Worm (Caenorhabditis elegans) whole organism, L4/young adult: Measurements from ENCODE around the gene F55G11.7.

Experiments used
- W03F9.2 ChIP-seq: fragments of 150-350 bp; optimal IDR thresholded peaks from 2 replicates; lab custom pipeline; 2014; ENCODE audit warnings: missing biosample characterization, missing genetic modification characterization
- dao-5 ChIP-seq: sonication (generic microtip); optimal IDR thresholded peaks from 2 replicates; lab custom pipeline; 2016; ENCODE audit warnings: missing genotype, missing genetic modification characterization, moderate library complexity, missing compliant biosample characterization
- him-1 ChIP-seq: sonication (generic microtip); optimal IDR thresholded peaks from 2 replicates; lab custom pipeline; 2016; ENCODE audit warnings: missing genotype, missing genetic modification reagents, missing genetic modification characterization, missing compliant biosample characterization

DNA sequence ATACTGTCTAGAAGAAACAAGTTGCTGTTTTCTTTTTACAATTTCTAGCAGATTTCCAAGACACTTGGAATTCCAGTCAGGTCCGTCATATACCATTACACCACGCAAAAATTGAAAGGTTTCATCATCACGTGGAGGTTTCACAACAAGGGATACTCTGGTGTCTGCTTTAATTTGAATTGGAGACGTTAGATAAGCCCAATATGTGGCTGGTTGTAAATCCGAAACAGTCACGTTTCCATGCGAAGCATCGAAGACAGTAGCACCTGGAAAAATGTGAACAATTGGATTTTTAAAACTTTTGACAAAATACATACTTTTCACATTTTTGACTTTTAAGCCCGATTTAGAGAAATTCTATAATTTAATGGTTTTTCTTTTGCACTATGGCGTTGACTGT, 30.4 kb downstream of the F55G11.7 start:
- TF ChIP-seq him-1 (tag; lab: Kevin White, UChicago): no peak
- no peak for TF ChIP-seq dao-5 (tag; lab: Kevin White, UChicago)
- no peak for TF ChIP-seq W03F9.2 (tag; lab: Kevin White, UChicago)
